Worm (Caenorhabditis elegans) whole organism, L4/young adult: ENCODE measurements around the gene tsfm-1.

Experiments
- W03F9.2 ChIP-seq: fragments of 150-350 bp; optimal IDR thresholded peaks from 2 replicates; lab custom pipeline; 2014; ENCODE audit warnings: missing biosample characterization, missing genetic modification characterization
- dao-5 ChIP-seq: sonication (generic microtip); optimal IDR thresholded peaks from 2 replicates; lab custom pipeline; 2016; ENCODE audit warnings: missing genotype, missing genetic modification characterization, moderate library complexity, missing compliant biosample characterization
- him-1 ChIP-seq: sonication (generic microtip); optimal IDR thresholded peaks from 2 replicates; lab custom pipeline; 2016; ENCODE audit warnings: missing genotype, missing genetic modification reagents, missing genetic modification characterization, missing compliant biosample characterization

DNA sequence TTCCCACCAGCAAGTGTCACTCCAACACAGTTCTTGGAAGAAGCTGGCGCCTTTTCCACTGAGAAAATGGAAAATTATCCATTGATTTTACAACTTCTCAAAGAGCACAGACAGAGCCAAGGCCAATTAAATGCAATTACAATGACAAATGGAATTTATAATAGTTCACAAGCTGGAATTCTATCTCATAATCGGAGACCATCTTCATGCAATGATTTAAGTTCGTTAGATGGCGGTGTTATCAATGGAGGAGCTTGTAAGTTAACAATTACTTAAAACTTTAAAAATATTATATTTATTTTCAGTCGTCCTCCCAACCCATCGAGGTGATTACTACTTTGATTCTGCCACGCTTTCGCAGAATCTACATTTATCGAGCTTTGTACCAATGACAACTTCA is 34.3 kb upstream of the tsfm-1 start:
- TF ChIP-seq him-1 (tag; lab: Kevin White, UChicago) (no peak), dao-5 (tag; lab: Kevin White, UChicago) (no peak), W03F9.2 (tag; lab: Kevin White, UChicago) (no peak)
